Worm (Caenorhabditis elegans): ENCODE results near the gene spp-21.

Gene spp-21

ce11 chrX:11462112-11462511, 27.8 kb upstream of the spp-21 start:
- TF ChIP-seq mep-1 (tag; optimal IDR thresholded peaks at IDR 0.05): no peak
- TF ChIP-seq unc-62 (GFP tag; optimal IDR thresholded peaks at IDR 0.05): no peak
- no peak for TF ChIP-seq cnd-1 (tag; optimal IDR thresholded peaks at IDR 0.05)
- no peak for TF ChIP-seq snpc-4 (tag; optimal IDR thresholded peaks at IDR 0.05)
- TF ChIP-seq flh-1 (GFP tag; optimal IDR thresholded peaks at IDR 0.05): no peak
- no peak for TF ChIP-seq sptf-1 (tag; optimal IDR thresholded peaks at IDR 0.05)
- no peak for TF ChIP-seq blmp-1 (tag; optimal IDR thresholded peaks at IDR 0.05)
- no peak for TF ChIP-seq ceh-43 (GFP tag; optimal IDR thresholded peaks at IDR 0.05)

ce11 chrX:11463005-11463404, 26.9 kb upstream of the spp-21 start:
- TF ChIP-seq hlh-1 (tag; optimal IDR thresholded peaks at IDR 0.05): no peak
- no peak for TF ChIP-seq unc-62 (GFP tag; optimal IDR thresholded peaks at IDR 0.05)
- TF ChIP-seq elt-1 (tag; optimal IDR thresholded peaks at IDR 0.05; ENCODE audit: borderline replicate concordance, insufficient read depth): no peak
- no peak for TF ChIP-seq M03D4.4 (tag; optimal IDR thresholded peaks at IDR 0.05)
- no peak for TF ChIP-seq mls-2 (tag; optimal IDR thresholded peaks at IDR 0.05)
- no peak for TF ChIP-seq pha-4 (tag; optimal IDR thresholded peaks at IDR 0.05)
- TF ChIP-seq bed-3 (GFP tag; optimal IDR thresholded peaks at IDR 0.05): no peak
- TF ChIP-seq snpc-4 (tag; optimal IDR thresholded peaks at IDR 0.05): no peak
- no peak for TF ChIP-seq mep-1 (tag; optimal IDR thresholded peaks at IDR 0.05)
- TF ChIP-seq ztf-11 (tag; optimal IDR thresholded peaks at IDR 0.05): no peak
- TF ChIP-seq lin-13 (tag; optimal IDR thresholded peaks at IDR 0.05): no peak
- TF ChIP-seq nhr-12 (tag; optimal IDR thresholded peaks at IDR 0.05): no peak
- TF ChIP-seq lin-32 (GFP tag; optimal IDR thresholded peaks at IDR 0.05): no peak
- no peak for TF ChIP-seq flh-1 (GFP tag; optimal IDR thresholded peaks at IDR 0.05)
- no peak for TF ChIP-seq unc-120 (tag; optimal IDR thresholded peaks at IDR 0.05; ENCODE audit: poor library complexity, severe bottlenecking)

ce11 chrX:11463568-11463967, 26.4 kb upstream of the spp-21 start:
- TF ChIP-seq nhr-12 (tag; optimal IDR thresholded peaks at IDR 0.05) (no peak), nhr-76 (tag; optimal IDR thresholded peaks at IDR 0.05) (no peak), unc-120 (tag; optimal IDR thresholded peaks at IDR 0.05; ENCODE audit: poor library complexity, severe bottlenecking) (peak; percentile 74), unc-62 (GFP tag; optimal IDR thresholded peaks at IDR 0.05) (peak; percentile 64)

- TF ChIP-seq ceh-83 (GFP tag; optimal IDR thresholded peaks at IDR 0.05): no peak
- no peak for TF ChIP-seq nhr-12 (tag; optimal IDR thresholded peaks at IDR 0.05)
- TF ChIP-seq lin-13 (tag; optimal IDR thresholded peaks at IDR 0.05): no peak
- peak; percentile 36 for TF ChIP-seq ces-1 (GFP tag; optimal IDR thresholded peaks at IDR 0.05)
- no peak for TF ChIP-seq ztf-11 (tag; optimal IDR thresholded peaks at IDR 0.05)
- TF ChIP-seq mab-5 (tag; optimal IDR thresholded peaks at IDR 0.05): no peak
- no peak for TF ChIP-seq bed-3 (GFP tag; optimal IDR thresholded peaks at IDR 0.05)
- no peak for TF ChIP-seq lin-32 (GFP tag; optimal IDR thresholded peaks at IDR 0.05)
- peak; percentile 24 for TF ChIP-seq hlh-1 (tag; optimal IDR thresholded peaks at IDR 0.05)
- TF ChIP-seq nhr-76 (tag; optimal IDR thresholded peaks at IDR 0.05): no peak
- peak; percentile 29 for TF ChIP-seq unc-120 (tag; optimal IDR thresholded peaks at IDR 0.05; ENCODE audit: poor library complexity, severe bottlenecking)
- no peak for TF ChIP-seq nhr-28 (tag; optimal IDR thresholded peaks at IDR 0.05)
- TF ChIP-seq M03D4.4 (tag; optimal IDR thresholded peaks at IDR 0.05): no peak
- TF ChIP-seq flh-1 (GFP tag; optimal IDR thresholded peaks at IDR 0.05): no peak
- no peak for TF ChIP-seq mls-2 (tag; optimal IDR thresholded peaks at IDR 0.05)
- no peak for TF ChIP-seq ham-2 (GFP tag; optimal IDR thresholded peaks at IDR 0.05)
- peak; percentile 14 for TF ChIP-seq unc-62 (GFP tag; optimal IDR thresholded peaks at IDR 0.05)
These were observed 25.4 kb upstream of the spp-21 start for ce11 chrX:11464271-11465103.

ce11 chrX:11465215-11465614, 24.7 kb upstream of the spp-21 start, which contains the start of gene lin-14:
Gene lin-14 (plus strand): TSS chrX:11465560.
- TF ChIP-seq ztf-11 (tag; optimal IDR thresholded peaks at IDR 0.05) (no peak), snpc-4 (tag; optimal IDR thresholded peaks at IDR 0.05) (no peak), mab-5 (tag; optimal IDR thresholded peaks at IDR 0.05) (no peak), sem-2 (GFP tag; optimal IDR thresholded peaks at IDR 0.05) (no peak), ces-1 (GFP tag; optimal IDR thresholded peaks at IDR 0.05) (peak; percentile 33), tbx-8 (GFP tag; optimal IDR thresholded peaks at IDR 0.05) (no peak), M03D4.4 (tag; optimal IDR thresholded peaks at IDR 0.05) (no peak), hlh-1 (tag; optimal IDR thresholded peaks at IDR 0.05) (no peak), nhr-2 (tag; optimal IDR thresholded peaks at IDR 0.05) (no peak), ceh-43 (GFP tag; optimal IDR thresholded peaks at IDR 0.05) (no peak), lin-32 (GFP tag; optimal IDR thresholded peaks at IDR 0.05) (no peak), blmp-1 (tag; optimal IDR thresholded peaks at IDR 0.05) (no peak), cnd-1 (tag; optimal IDR thresholded peaks at IDR 0.05) (no peak), lsy-2 (tag; optimal IDR thresholded peaks at IDR 0.05) (peak; percentile 5), drap-1 (GFP tag; optimal IDR thresholded peaks at IDR 0.05) (peak; percentile 2), ham-2 (GFP tag; optimal IDR thresholded peaks at IDR 0.05) (peak; percentile 69), ceh-39 (tag; optimal IDR thresholded peaks at IDR 0.05) (no peak), zip-8 (tag; optimal IDR thresholded peaks at IDR 0.05) (no peak), lin-13 (tag; optimal IDR thresholded peaks at IDR 0.05) (no peak), unc-120 (tag; optimal IDR thresholded peaks at IDR 0.05; ENCODE audit: poor library complexity, severe bottlenecking) (peak; percentile 94), unc-62 (GFP tag; optimal IDR thresholded peaks at IDR 0.05) (peak; percentile 34), mep-1 (tag; optimal IDR thresholded peaks at IDR 0.05) (peak; percentile 10), bed-3 (GFP tag; optimal IDR thresholded peaks at IDR 0.05) (no peak), unc-39 (tag; optimal IDR thresholded peaks at IDR 0.05) (no peak), nhr-12 (tag; optimal IDR thresholded peaks at IDR 0.05) (no peak), nhr-237 (tag; optimal IDR thresholded peaks at IDR 0.05) (no peak), pha-4 (tag; optimal IDR thresholded peaks at IDR 0.05) (peak; percentile 8), mls-2 (tag; optimal IDR thresholded peaks at IDR 0.05) (peak; percentile 32), nhr-28 (tag; optimal IDR thresholded peaks at IDR 0.05) (no peak), elt-3 (tag; optimal IDR thresholded peaks at IDR 0.05) (no peak), nhr-76 (tag; optimal IDR thresholded peaks at IDR 0.05) (no peak), sptf-1 (tag; optimal IDR thresholded peaks at IDR 0.05) (no peak), ceh-83 (GFP tag; optimal IDR thresholded peaks at IDR 0.05) (no peak), flh-1 (GFP tag; optimal IDR thresholded peaks at IDR 0.05) (no peak)
